Fruit fly (Drosophila melanogaster) whole organism, larva: ENCODE measurements around the gene CG42718.

Source experiments
- noc ChIP-seq: fragments of 200-800 bp; sonication (Bioruptor generic); optimal IDR thresholded peaks from 3 replicates; lab custom pipeline; 2019; ENCODE audit warnings: missing biosample characterization, mild to moderate bottlenecking, missing genetic modification characterization, moderate library complexity

The CG42718 gene

dm6 chr3L:16321172-16321571 lies at the start of gene CG42718:
TSS of gene CG42718 (minus strand) at chr3L:16321272.
- no peak for TF ChIP-seq noc (tag; lab: Kevin White, UChicago)

dm6 chr3L:16369526-16369925 lies 48.5 kb upstream of the CG42718 start, which contains the start of gene CG18814:
TSS of gene CG18814 (plus strand) at chr3L:16369826.
- no peak for TF ChIP-seq noc (tag; lab: Kevin White, UChicago)

- TF ChIP-seq noc (tag; lab: Kevin White, UChicago): no peak
Measured at dm6 chr3L:16368199-16368598, 47.1 kb upstream of the CG42718 start, which contains the start of gene CG4842. TSS of gene CG4842 (plus strand) at chr3L:16368389.

DNA sequence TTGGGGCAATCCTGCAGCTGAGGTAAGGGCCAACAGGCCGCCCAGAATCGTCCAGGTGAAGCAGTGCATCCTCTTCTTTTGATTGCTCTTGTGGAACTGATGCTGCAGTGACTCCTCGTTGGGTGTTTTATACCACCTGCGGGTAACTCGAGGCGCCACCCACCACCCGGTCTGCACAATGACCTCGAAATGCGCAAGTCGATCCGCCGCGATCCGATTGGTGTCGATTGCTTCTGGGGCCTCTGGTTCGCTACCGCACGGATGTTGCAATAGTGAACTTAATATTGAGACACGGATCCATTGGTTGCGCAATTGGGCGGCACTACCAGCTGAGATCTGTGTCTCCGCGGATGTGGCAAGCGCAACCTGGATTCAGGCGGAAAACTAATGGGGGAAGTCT lies 46.2 kb upstream of the CG42718 start, which contains the start of gene Cpr72Ec:
Gene Cpr72Ec (minus strand): TSS at position 101 of the 400 bp plus-strand sequence.
- no peak for TF ChIP-seq noc (tag; lab: Kevin White, UChicago)

- TF ChIP-seq noc (tag; lab: Kevin White, UChicago): no peak
Measured at dm6 chr3L:16364599-16364998, 43.5 kb upstream of the CG42718 start, which contains the start of gene Cpr72Eb. TSS of gene Cpr72Eb (plus strand) at chr3L:16364899.

DNA sequence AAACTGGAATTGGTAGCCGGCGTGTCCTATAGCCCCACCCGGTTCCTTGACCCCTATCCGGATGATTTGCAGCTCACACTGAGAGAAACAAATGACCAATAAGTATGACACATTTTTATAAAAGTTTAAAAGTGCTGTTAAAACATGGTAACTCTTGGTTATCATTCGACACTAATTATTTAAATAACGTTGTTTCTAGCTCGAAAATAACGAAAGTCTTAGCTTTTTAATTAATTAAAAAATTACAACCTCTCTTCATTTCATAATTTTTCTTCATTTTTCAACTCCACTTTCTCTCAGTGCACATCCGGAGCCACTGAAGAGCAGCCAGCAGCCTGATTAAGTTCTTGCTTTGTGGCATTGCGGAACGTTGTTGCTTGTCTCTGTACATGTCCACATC lies 43.1 kb upstream of the CG42718 start:
- no peak for TF ChIP-seq noc (tag; lab: Kevin White, UChicago)

- no peak for TF ChIP-seq noc (tag; lab: Kevin White, UChicago)
Measured at dm6 chr3L:16362119-16362653, 41.1 kb upstream of the CG42718 start, which contains the start of gene Cpr72Ea. TSS of gene Cpr72Ea (plus strand) at chr3L:16362603.

DNA sequence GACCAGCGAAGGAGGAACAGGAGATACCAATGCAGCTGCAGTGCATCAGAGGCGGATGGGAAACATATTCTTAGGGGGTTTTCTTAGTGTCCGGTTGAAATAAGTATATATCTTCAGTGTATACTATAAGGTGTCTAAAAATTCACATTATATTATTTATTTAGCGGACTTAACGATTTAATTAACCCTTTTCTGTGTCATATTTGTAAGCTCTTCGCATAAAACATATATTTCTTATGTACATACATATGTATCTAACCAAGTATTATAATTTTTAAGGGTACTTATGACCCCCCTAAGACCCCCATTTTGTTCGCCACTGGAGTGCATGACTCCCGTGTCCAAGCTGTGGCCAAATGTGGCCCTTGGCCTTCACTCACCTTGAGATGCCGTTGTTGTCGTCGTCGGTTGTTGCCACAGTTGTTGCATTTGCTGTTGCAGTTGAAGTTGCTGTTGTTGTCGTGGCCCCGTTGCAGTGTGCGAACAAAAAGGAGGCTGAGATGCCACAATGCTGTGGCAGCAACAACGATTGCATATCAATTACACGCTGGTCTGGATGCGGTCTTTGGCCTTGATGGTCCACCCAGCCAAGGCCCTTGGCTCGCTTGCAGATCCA lies 40.2 kb upstream of the CG42718 start:
- no peak for TF ChIP-seq noc (tag; lab: Kevin White, UChicago)

- TF ChIP-seq noc (tag; lab: Kevin White, UChicago): no peak
Measured at dm6 chr3L:16359795-16360194, 38.7 kb upstream of the CG42718 start.

DNA sequence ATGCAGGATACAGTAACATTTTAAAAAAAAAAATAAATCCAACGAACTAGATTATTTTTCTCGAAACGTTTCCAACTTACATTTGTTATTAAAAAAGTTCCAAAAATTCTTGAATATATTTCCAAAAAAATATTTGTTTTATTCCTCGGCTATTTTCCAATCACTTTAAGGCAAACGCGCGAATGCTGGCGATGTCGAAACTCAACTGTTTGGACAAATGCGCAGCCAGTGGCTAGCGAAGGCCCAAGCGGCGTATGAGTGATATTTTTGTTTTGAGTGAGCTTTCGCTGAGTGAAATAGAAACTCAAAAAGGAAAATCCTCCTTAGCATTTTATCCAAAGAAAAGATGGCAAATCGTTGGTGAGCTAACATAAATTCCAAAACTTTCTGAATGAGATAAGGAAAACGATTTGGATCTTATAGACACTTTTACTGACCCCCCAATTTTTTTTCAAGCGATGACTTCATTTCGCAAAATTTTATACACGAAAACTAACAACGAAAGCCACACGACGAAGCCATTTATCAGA lies 38.2 kb upstream of the CG42718 start, which contains the start of gene ringer:
Gene ringer (minus strand): TSS at position 210 of the 530 bp plus-strand sequence.
- no peak for TF ChIP-seq noc (tag; lab: Kevin White, UChicago)

DNA sequence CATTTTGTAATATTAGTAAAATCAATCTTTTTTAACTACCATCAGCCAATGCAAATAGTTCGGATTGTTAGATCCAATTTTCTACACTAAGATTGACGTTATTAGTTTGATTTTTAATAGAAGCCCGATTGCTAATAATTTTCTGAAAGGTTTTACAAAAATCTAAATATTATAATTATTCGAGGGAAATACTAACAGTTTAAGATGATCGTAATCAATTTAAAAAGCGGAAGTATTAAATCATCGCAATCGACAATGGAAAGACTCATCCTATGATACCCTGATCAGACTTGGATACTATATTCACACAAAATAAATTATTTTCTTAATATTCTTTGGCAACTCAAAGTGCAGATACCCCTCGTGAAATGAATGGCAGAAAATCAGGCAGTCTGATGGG lies 36.8 kb upstream of the CG42718 start:
- no peak for TF ChIP-seq noc (tag; lab: Kevin White, UChicago)

DNA sequence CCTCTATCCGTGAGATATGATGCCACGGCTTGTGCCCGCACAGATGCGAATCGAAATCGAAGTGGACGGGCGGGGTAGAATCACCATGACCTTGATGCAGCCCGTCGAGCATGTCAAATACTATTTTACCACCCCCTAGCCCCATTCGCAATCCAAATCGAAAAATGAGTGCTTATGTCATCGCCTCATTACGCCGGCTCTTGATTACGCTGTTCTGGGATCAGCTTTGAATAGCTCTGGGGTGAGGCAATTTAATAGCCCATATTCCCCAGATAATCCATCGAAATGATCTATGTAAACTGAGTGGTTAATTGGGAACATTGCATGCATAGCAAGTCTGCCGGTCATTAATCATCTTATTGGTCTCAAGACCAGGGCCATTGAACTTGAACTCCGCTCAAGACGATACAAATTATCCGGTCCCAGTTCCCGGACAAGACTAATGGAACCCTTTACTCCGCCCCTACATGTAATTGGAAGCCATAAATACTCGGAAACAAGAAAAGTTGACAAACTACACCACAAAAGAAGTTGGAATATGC lies 36.2 kb upstream of the CG42718 start:
- TF ChIP-seq noc (tag; lab: Kevin White, UChicago): no peak

DNA sequence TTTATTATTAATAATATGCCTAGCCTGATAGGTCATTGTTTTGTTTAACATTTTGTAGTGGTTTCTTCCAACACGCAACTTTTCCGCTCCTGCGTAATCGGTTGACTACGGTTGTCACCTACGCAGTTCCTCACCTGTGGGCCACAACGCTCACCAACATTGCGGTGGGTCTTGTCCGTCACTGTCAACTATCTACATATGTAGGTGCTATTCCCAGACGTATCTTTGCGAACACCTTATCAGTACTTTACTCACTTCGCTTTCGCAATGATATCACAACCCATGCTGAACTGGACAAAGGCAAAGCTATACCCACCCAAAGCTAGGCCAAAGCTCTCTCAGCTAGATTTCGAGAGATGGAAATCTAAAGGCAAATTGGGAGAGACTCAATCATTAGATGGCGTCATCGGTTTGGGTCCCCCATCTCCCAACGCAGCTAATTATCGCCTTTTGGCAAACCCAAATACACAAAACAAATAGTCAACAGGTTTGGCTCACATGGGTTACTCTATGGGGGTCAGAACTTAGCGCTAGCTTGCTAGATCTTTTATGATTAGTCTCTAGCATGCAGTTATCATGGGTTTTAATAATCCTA lies 35.2 kb upstream of the CG42718 start:
- TF ChIP-seq noc (tag; lab: Kevin White, UChicago): peak; percentile 17

dm6 chr3L:16354197-16354596 lies 33.1 kb upstream of the CG42718 start, which contains the start of gene Pdh:
TSS of gene Pdh (minus strand) at chr3L:16354297.
- no peak for TF ChIP-seq noc (tag; lab: Kevin White, UChicago)

DNA sequence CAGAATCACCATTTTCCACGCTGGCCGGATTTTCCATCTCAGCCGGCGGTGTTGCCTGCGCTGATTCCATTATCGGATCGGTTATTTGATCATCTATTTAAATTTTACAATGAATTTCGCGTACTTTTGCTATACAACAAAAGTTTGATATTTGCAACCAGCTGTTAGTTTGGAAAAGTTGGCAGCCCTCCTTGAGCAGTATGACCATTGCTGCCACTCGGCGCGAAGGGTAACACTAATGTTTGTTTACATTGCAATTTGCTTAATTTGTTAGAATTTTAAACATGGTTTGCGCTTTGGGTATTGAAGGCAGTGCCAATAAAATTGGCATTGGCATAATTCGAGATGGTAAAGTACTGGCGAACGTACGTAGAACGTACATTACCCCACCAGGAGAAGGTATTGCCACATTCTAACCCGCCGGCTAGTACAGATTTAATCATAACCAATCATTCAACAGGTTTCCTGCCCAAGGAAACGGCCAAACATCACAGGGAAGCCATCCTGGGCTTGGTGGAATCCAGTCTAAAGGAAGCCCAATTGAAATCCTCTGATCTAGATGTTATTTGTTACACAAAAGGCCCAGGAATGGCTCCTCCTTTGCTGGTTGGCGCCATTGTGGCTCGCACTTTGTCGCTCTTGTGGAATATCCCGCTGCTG lies 30.8 kb upstream of the CG42718 start, which contains the start of the genes Golgin104 and Tcs3:
Gene Golgin104 (minus strand): TSS at position 182 of the 660 bp plus-strand sequence.
Gene Tcs3 (plus strand): TSS at position 222 of the 660 bp plus-strand sequence.
- TF ChIP-seq noc (tag; lab: Kevin White, UChicago): no peak
